Fruit fly (Drosophila melanogaster) whole organism, embryonic: ENCODE data around the gene chic.
A peak's percentile ranks its signal among the peaks of the same experiment; 100 is the strongest.

Experiments used
- CG11560 ChIP-seq: fragments of 200-800 bp; sonication (Bioruptor generic); IDR thresholded peaks from 3 replicates; pipeline ENCODE4 v1.3.6; 2022; ENCODE audit warnings: missing biosample characterization, missing genetic modification characterization
- CG12104 ChIP-seq: fragments of 200-800 bp; sonication (Bioruptor generic); optimal IDR thresholded peaks from 3 replicates; lab custom pipeline; 2016; ENCODE audit warnings: missing biosample characterization, missing genetic modification characterization
- CG12391 ChIP-seq: fragments of 200-800 bp; sonication (Bioruptor generic); optimal IDR thresholded peaks from 3 replicates; lab custom pipeline; 2018; ENCODE audit warnings: missing biosample characterization, mild to moderate bottlenecking, missing genetic modification characterization, moderate library complexity
- CG14441 ChIP-seq: fragments of 200-800 bp; sonication (Bioruptor generic); IDR thresholded peaks from 2 replicates; pipeline ENCODE4 v1.3.6; 2022; ENCODE audit warnings: missing biosample characterization, missing genetic modification characterization
- CG16779 ChIP-seq: fragments of 200-800 bp; sonication (Bioruptor generic); IDR thresholded peaks from 2 replicates; pipeline ENCODE4 v1.3.6; 2022; ENCODE audit warnings: missing biosample characterization, missing genetic modification characterization
- CG16815 ChIP-seq: fragments of 200-800 bp; sonication (Bioruptor generic); optimal IDR thresholded peaks from 3 replicates; lab custom pipeline; 2017; ENCODE audit warnings: missing biosample characterization, mild to moderate bottlenecking, missing genetic modification characterization
- CG17802 ChIP-seq: fragments of 200-800 bp; sonication (Bioruptor generic); optimal IDR thresholded peaks from 2 replicates; lab custom pipeline; 2018; ENCODE audit warnings: missing biosample characterization, mild to moderate bottlenecking, missing genetic modification characterization, moderate library complexity
- CG2889 ChIP-seq: fragments of 200-800 bp; sonication (Bioruptor generic); IDR thresholded peaks from 3 replicates; pipeline ENCODE4 v1.3.6; 2022; ENCODE audit warnings: missing biosample characterization, missing genetic modification characterization
- CG33557 ChIP-seq: fragments of 200-800 bp; sonication (Bioruptor generic); optimal IDR thresholded peaks from 2 replicates; lab custom pipeline; 2019; ENCODE audit warnings: missing biosample characterization, mild to moderate bottlenecking, missing genetic modification characterization, moderate library complexity
- CG42726 ChIP-seq: fragments of 200-800 bp; sonication (Bioruptor generic); IDR thresholded peaks from 2 replicates; pipeline ENCODE4 v1.3.6; 2022; ENCODE audit warnings: missing biosample characterization, missing genetic modification characterization; ENCODE audit not compliant: partially characterized antibody
- CG4282 ChIP-seq: fragments of 200-800 bp; sonication (Bioruptor generic); optimal IDR thresholded peaks from 2 replicates; lab custom pipeline; 2016; ENCODE audit warnings: missing biosample characterization, missing genetic modification characterization
- CG4424 ChIP-seq: fragments of 200-800 bp; sonication (Bioruptor generic); optimal IDR thresholded peaks from 3 replicates; lab custom pipeline; 2016; ENCODE audit warnings: missing biosample characterization, missing genetic modification characterization
- CG4617 ChIP-seq: fragments of 200-800 bp; sonication (Bioruptor generic); optimal IDR thresholded peaks from 3 replicates; lab custom pipeline; 2016; ENCODE audit warnings: missing biosample characterization, missing genetic modification characterization, borderline replicate concordance
- CG4854 ChIP-seq: fragments of 200-800 bp; sonication (Bioruptor generic); optimal IDR thresholded peaks from 2 replicates; lab custom pipeline; 2016; ENCODE audit warnings: missing biosample characterization, missing genetic modification characterization, inconsistent platforms
- CG7271 ChIP-seq: fragments of 200-800 bp; sonication (Bioruptor generic); optimal IDR thresholded peaks from 2 replicates; lab custom pipeline; 2018; ENCODE audit warnings: missing biosample characterization, mild to moderate bottlenecking, missing genetic modification characterization, moderate library complexity
- CG8388 ChIP-seq: fragments of 200-800 bp; sonication (Bioruptor generic); optimal IDR thresholded peaks from 2 replicates; lab custom pipeline; 2019; ENCODE audit warnings: missing biosample characterization, mild to moderate bottlenecking, missing genetic modification characterization, moderate library complexity
- CG9876 ChIP-seq: fragments of 200-800 bp; sonication (Bioruptor generic); optimal IDR thresholded peaks from 2 replicates; lab custom pipeline; 2016; ENCODE audit warnings: missing biosample characterization, missing genetic modification characterization
- Dbx ChIP-seq: fragments of 200-800 bp; sonication (Bioruptor generic); IDR thresholded peaks from 3 replicates; pipeline ENCODE4 v1.3.6; 2022; ENCODE audit warnings: missing biosample characterization, missing genetic modification characterization
- Dfd ChIP-seq, 2 experiments: fragments of >200 bp; optimal IDR thresholded peaks; 2 replicates each; lab custom pipeline; 2017; ENCODE audit warnings: missing biosample characterization in 2 of 2, missing genetic modification characterization in 2 of 2
- ERR ChIP-seq: fragments of 200-800 bp; sonication (Bioruptor generic); optimal IDR thresholded peaks from 2 replicates; lab custom pipeline; 2016; ENCODE audit warnings: missing biosample characterization, missing genetic modification characterization
- H15 ChIP-seq: fragments of 200-800 bp; sonication (Bioruptor generic); IDR thresholded peaks from 3 replicates; pipeline ENCODE4 v1.3.6; 2022; ENCODE audit warnings: missing biosample characterization, missing genetic modification characterization
- Hr3 ChIP-seq: fragments of 200-800 bp; sonication (Bioruptor generic); optimal IDR thresholded peaks from 3 replicates; lab custom pipeline; 2016; ENCODE audit warnings: missing biosample characterization, missing genetic modification characterization
- Hsf ChIP-seq: fragments of 200-800 bp; sonication (Bioruptor generic); optimal IDR thresholded peaks from 3 replicates; lab custom pipeline; 2016; ENCODE audit warnings: missing biosample characterization, missing genetic modification characterization
- Max ChIP-seq: fragments of 200-800 bp; sonication (Bioruptor generic); optimal IDR thresholded peaks from 2 replicates; lab custom pipeline; 2016; ENCODE audit warnings: missing biosample characterization, mild to moderate bottlenecking, missing genetic modification characterization
- Meics ChIP-seq: fragments of 200-800 bp; sonication (Bioruptor generic); optimal IDR thresholded peaks from 2 replicates; lab custom pipeline; 2017; ENCODE audit warnings: missing biosample characterization, mild to moderate bottlenecking, missing genetic modification characterization
- NC2α ChIP-seq: fragments of 200-800 bp; sonication (Bioruptor generic); optimal IDR thresholded peaks from 2 replicates; lab custom pipeline; 2016; ENCODE audit warnings: missing biosample characterization, missing genetic modification characterization
- Oli ChIP-seq: fragments of 200-800 bp; sonication (Bioruptor generic); optimal IDR thresholded peaks from 2 replicates; lab custom pipeline; 2018; ENCODE audit warnings: missing biosample characterization, mild to moderate bottlenecking, missing genetic modification characterization, moderate library complexity
- Ptx1 ChIP-seq: fragments of 200-800 bp; sonication (Bioruptor generic); IDR thresholded peaks from 2 replicates; pipeline ENCODE4 v1.3.6; 2022; ENCODE audit warnings: missing biosample characterization, missing genetic modification characterization
- TFAM ChIP-seq: fragments of 200-800 bp; sonication (Bioruptor generic); optimal IDR thresholded peaks from 2 replicates; lab custom pipeline; 2017; ENCODE audit warnings: missing biosample characterization, missing genetic modification characterization, inconsistent platforms
- YL-1 ChIP-seq: fragments of 200-800 bp; sonication (Bioruptor generic); optimal IDR thresholded peaks from 3 replicates; lab custom pipeline; 2017; ENCODE audit warnings: missing biosample characterization, mild to moderate bottlenecking, missing genetic modification characterization
- cg ChIP-seq: fragments of 200-800 bp; sonication (Bioruptor generic); optimal IDR thresholded peaks from 3 replicates; lab custom pipeline; 2019; ENCODE audit warnings: missing biosample characterization, mild to moderate bottlenecking, missing genetic modification characterization, moderate library complexity
- chif ChIP-seq, 2 experiments: fragments of 200-800 bp; sonication (Bioruptor generic); optimal IDR thresholded peaks; 3 replicates each; lab custom pipeline; 2016; ENCODE audit warnings: missing biosample characterization in 2 of 2, missing genetic modification characterization in 2 of 2
- chm ChIP-seq: fragments of 200-800 bp; sonication (Bioruptor generic); IDR thresholded peaks from 2 replicates; pipeline ENCODE4 v1.3.6; 2022; ENCODE audit warnings: missing biosample characterization, missing genetic modification characterization
- ci ChIP-seq: fragments of 200-800 bp; sonication (Bioruptor generic); IDR thresholded peaks from 3 replicates; pipeline ENCODE4 v1.3.6; 2022; ENCODE audit warnings: missing biosample characterization, missing genetic modification characterization
- croc ChIP-seq: fragments of 200-800 bp; sonication (Bioruptor generic); conservative IDR thresholded peaks from 3 replicates; pipeline ENCODE4 v1.3.6; 2022; ENCODE audit warnings: missing biosample characterization, missing genetic modification characterization
- dimm ChIP-seq: fragments of 200-800 bp; sonication (Bioruptor generic); IDR thresholded peaks from 2 replicates; pipeline ENCODE4 v1.3.6; 2022; ENCODE audit warnings: missing biosample characterization, missing genetic modification characterization
- dysf ChIP-seq: fragments of 200-800 bp; sonication (Bioruptor generic); IDR thresholded peaks from 3 replicates; pipeline ENCODE4 v1.3.6; 2022; ENCODE audit warnings: missing biosample characterization, missing genetic modification characterization
- eyg ChIP-seq: fragments of 200-800 bp; sonication (Bioruptor generic); optimal IDR thresholded peaks from 3 replicates; lab custom pipeline; 2016; ENCODE audit warnings: missing biosample characterization, missing genetic modification characterization
- fd102C ChIP-seq: fragments of 200-800 bp; sonication (Bioruptor generic); optimal IDR thresholded peaks from 2 replicates; lab custom pipeline; 2018; ENCODE audit warnings: missing biosample characterization, mild to moderate bottlenecking, missing genetic modification characterization, moderate library complexity
- fru ChIP-seq: fragments of >200 bp; optimal IDR thresholded peaks from 2 replicates; lab custom pipeline; 2017
- gsb ChIP-seq: fragments of 200-800 bp; sonication (Bioruptor generic); IDR thresholded peaks from 2 replicates; pipeline ENCODE4 v1.3.6; 2022; ENCODE audit warnings: missing biosample characterization, missing genetic modification characterization
- gt ChIP-seq: fragments of 200-800 bp; sonication (Bioruptor generic); IDR thresholded peaks from 2 replicates; pipeline ENCODE4 v1.3.6; 2022; ENCODE audit warnings: missing biosample characterization, missing genetic modification characterization
- hb ChIP-seq: fragments of 200-800 bp; sonication (Bioruptor generic); IDR thresholded peaks from 3 replicates; pipeline ENCODE4 v1.3.6; 2022; ENCODE audit warnings: missing biosample characterization, missing genetic modification characterization; ENCODE audit not compliant: partially characterized antibody
- oc ChIP-seq: fragments of 200-800 bp; sonication (Bioruptor generic); optimal IDR thresholded peaks from 2 replicates; lab custom pipeline; 2018; ENCODE audit warnings: missing biosample characterization, mild to moderate bottlenecking, missing genetic modification characterization, moderate library complexity
- org-1 ChIP-seq: fragments of 200-800 bp; sonication (Bioruptor generic); optimal IDR thresholded peaks from 2 replicates; lab custom pipeline; 2017; ENCODE audit warnings: missing biosample characterization, missing genetic modification characterization
- otp ChIP-seq: fragments of 200-800 bp; sonication (Bioruptor generic); IDR thresholded peaks from 3 replicates; pipeline ENCODE4, ENCODE4 v1.3.6; 2022; ENCODE audit warnings: missing biosample characterization, missing genetic modification characterization
- pb ChIP-seq: fragments of 200-800 bp; sonication (Bioruptor generic); optimal IDR thresholded peaks from 3 replicates; lab custom pipeline; 2016; ENCODE audit warnings: missing biosample characterization, missing genetic modification characterization
- shn ChIP-seq: fragments of 200-800 bp; sonication (Bioruptor generic); optimal IDR thresholded peaks from 3 replicates; lab custom pipeline; 2016; ENCODE audit warnings: missing biosample characterization, missing genetic modification characterization
- slou ChIP-seq: fragments of 200-800 bp; sonication (Bioruptor generic); optimal IDR thresholded peaks from 3 replicates; lab custom pipeline; 2016; ENCODE audit warnings: missing biosample characterization, missing genetic modification characterization
- slp2 ChIP-seq: fragments of 200-800 bp; sonication (Bioruptor generic); optimal IDR thresholded peaks from 2 replicates; lab custom pipeline; 2016; ENCODE audit warnings: missing biosample characterization, missing genetic modification characterization
- sr ChIP-seq: fragments of 200-800 bp; sonication (Bioruptor generic); IDR thresholded peaks from 3 replicates; pipeline ENCODE4 v1.3.6; 2022; ENCODE audit warnings: missing biosample characterization, missing genetic modification characterization

chic gene

DNA sequence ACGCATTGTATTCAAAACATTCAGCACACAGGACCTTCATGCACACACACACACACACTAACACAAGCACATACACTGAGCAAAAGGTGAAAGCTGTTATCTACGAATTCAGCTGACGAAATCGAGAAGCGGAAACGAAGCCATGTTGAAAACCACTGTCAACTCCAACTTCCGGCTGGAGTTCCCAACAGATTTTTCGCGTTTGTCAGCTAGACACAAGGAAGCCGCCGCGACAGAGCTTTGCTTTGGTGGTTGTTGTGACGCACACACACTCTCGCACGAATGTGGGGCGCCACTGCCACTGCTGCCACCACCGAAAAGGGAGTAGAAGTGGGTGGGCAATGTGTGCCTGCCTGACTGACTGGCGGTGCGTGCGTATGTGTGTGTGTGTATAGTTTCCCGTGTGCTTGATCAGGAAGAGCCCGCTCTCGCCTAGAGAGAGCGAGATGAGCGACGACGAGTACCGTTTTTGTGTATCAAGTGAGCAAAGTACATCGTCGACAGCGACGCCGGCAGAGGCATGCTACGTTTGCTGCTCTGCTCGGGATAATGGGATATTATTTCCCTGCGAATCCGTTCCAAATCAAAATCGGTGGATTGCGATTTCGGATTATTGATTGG is 16.9 kb upstream of the chic start (continued):
- TF ChIP-seq oc (tag; lab: Kevin White, UChicago) (peak; percentile 18), fd102C (peak; percentile 13), CG7271 (tag; lab: Kevin White, UChicago) (peak; percentile 73), chif (GFP tag; optimal IDR thresholded peaks at IDR 0.05; lab: Kevin White, UChicago) (no peak), CG4617 (GFP tag; lab: Kevin White, UChicago) (no peak), chm (GFP tag; lab: Robert Waterston, UW) (peak; percentile 49; the same call in 1 of the 2 replicates), CG4424 (GFP tag; lab: Kevin White, UChicago) (no peak), Max (GFP tag; lab: Kevin White, UChicago) (no peak), CG11560 (tag; lab: Robert Waterston, UW) (no peak), croc (GFP tag; lab: Robert Waterston, UW) (no peak), slou (GFP tag; lab: Kevin White, UChicago) (no peak), Dbx (GFP tag; lab: Robert Waterston, UW) (peak; percentile 32; the same call in 1 of the 3 replicates), eyg (GFP tag; lab: Kevin White, UChicago) (peak; percentile 5), H15 (no peak), otp (GFP tag; lab: Robert Waterston, UW) (peak; percentile 37; the same call in 1 of the 3 replicates), CG42726 (GFP tag; lab: Robert Waterston, UW) (no peak), Meics (GFP tag; lab: Kevin White, UChicago) (peak; percentile 63), slp2 (GFP tag; lab: Kevin White, UChicago) (peak; percentile 0), TFAM (GFP tag; lab: Kevin White, UChicago) (peak; percentile 15), gt (0 out of 2 replicates have a peak, but pooled peaks have one; percentile 34), org-1 (GFP tag; lab: Kevin White, UChicago) (peak; percentile 50), CG14441 (GFP tag; lab: Robert Waterston, UW) (0 out of 2 replicates have a peak, but pooled peaks have one; percentile 8), sr (GFP tag; lab: Robert Waterston, UW) (0 out of 3 replicates have a peak, but pooled peaks have one; percentile 4), CG17802 (tag; lab: Kevin White, UChicago) (no peak), Oli (peak; percentile 34), CG12391 (peak; percentile 41), Hsf (GFP tag; lab: Kevin White, UChicago) (no peak), CG9876 (GFP tag; lab: Kevin White, UChicago) (no peak), dysf (GFP tag; lab: Robert Waterston, UW) (peak; percentile 25; the same call in 1 of the 3 replicates), dimm (GFP tag; lab: Robert Waterston, UW) (no peak), CG2889 (GFP tag; lab: Robert Waterston, UW) (no peak), NC2α (GFP tag; lab: Kevin White, UChicago) (no peak), Hr3 (no peak), shn (GFP tag; lab: Kevin White, UChicago) (peak; percentile 1), fru (lab: Kevin White, UChicago) (no peak), cg (GFP tag; lab: Kevin White, UChicago) (peak; percentile 63), YL-1 (peak; percentile 39), gsb (peak; percentile 34; the same call in 1 of the 2 replicates), CG4282 (GFP tag; lab: Kevin White, UChicago) (no peak), pb (peak; percentile 46), CG16815 (GFP tag; lab: Kevin White, UChicago) (no peak), Ptx1 (GFP tag; lab: Robert Waterston, UW) (no peak), Dfd (GFP tag; optimal IDR thresholded peaks at IDR 0.05; lab: Kevin White, UChicago) (no peak), hb (GFP tag; lab: Robert Waterston, UW) (no peak), ci (peak; percentile 77; the same call in 2 of the 3 replicates), CG4854 (GFP tag; lab: Kevin White, UChicago) (no peak), CG8388 (GFP tag; lab: Kevin White, UChicago) (peak; percentile 57), CG33557 (GFP tag; lab: Kevin White, UChicago) (peak; percentile 66), CG12104 (no peak), CG16779 (GFP tag; lab: Robert Waterston, UW) (no peak), ERR (GFP tag; lab: Kevin White, UChicago) (no peak)
